Worm (Caenorhabditis elegans) whole organism, early embryonic: Measurements from ENCODE around the gene K07E3.1.

ENCODE experiments used
- B0310.2 ChIP-seq: sonication (generic microtip); optimal IDR thresholded peaks from 2 replicates; lab custom pipeline; 2016; ENCODE audit warnings: mild to moderate bottlenecking, missing genetic modification characterization, missing compliant biosample characterization
- F13C5.2 ChIP-seq: sonication (generic microtip); optimal IDR thresholded peaks from 2 replicates; lab custom pipeline; 2017; ENCODE audit warnings: mild to moderate bottlenecking, missing genetic modification characterization, inconsistent platforms, missing compliant biosample characterization
- aly-1 ChIP-seq: sonication (generic microtip); optimal IDR thresholded peaks from 2 replicates; lab custom pipeline; 2016; ENCODE audit warnings: missing genetic modification characterization, missing compliant biosample characterization
- ama-1 ChIP-seq: fragments of 150-350 bp; optimal IDR thresholded peaks from 2 replicates; lab custom pipeline; 2014
- ceh-13 ChIP-seq: fragments of 200-800 bp; sonication (Bioruptor generic); optimal IDR thresholded peaks from 2 replicates; lab custom pipeline; 2018; ENCODE audit warnings: mild to moderate bottlenecking, missing genetic modification characterization, missing compliant biosample characterization
- ceh-36 ChIP-seq: sonication (generic microtip); optimal IDR thresholded peaks from 2 replicates; lab custom pipeline; 2016; ENCODE audit warnings: missing genetic modification characterization, inconsistent platforms, missing compliant biosample characterization
- ets-7 ChIP-seq: sonication (generic microtip); optimal IDR thresholded peaks from 2 replicates; lab custom pipeline; 2016; ENCODE audit warnings: missing genotype, missing genetic modification characterization, missing compliant biosample characterization
- flt-1 ChIP-seq: fragments of 200-800 bp; sonication (Bioruptor generic); IDR thresholded peaks from 2 replicates; pipeline ENCODE4 v1.3.6; 2022; ENCODE audit warnings: missing genetic modification characterization, missing compliant biosample characterization
- hmbx-1 ChIP-seq: sonication (generic microtip); optimal IDR thresholded peaks from 2 replicates; lab custom pipeline; 2016; ENCODE audit warnings: mild to moderate bottlenecking, missing genetic modification characterization, missing compliant biosample characterization
- hmg-4 ChIP-seq: fragments of 200-800 bp; sonication (Bioruptor generic); optimal IDR thresholded peaks from 2 replicates; lab custom pipeline; 2018; ENCODE audit warnings: mild to moderate bottlenecking, missing genetic modification characterization, missing compliant biosample characterization
- hnd-1 ChIP-seq: sonication (generic microtip); optimal IDR thresholded peaks from 2 replicates; lab custom pipeline; 2016; ENCODE audit warnings: missing genetic modification characterization, missing compliant biosample characterization
- pes-1 ChIP-seq: fragments of 200-800 bp; sonication (Bioruptor generic); IDR thresholded peaks from 2 replicates; pipeline ENCODE4 v1.3.6; 2022; ENCODE audit warnings: missing genetic modification reagents, missing genetic modification characterization, missing compliant biosample characterization
- scrt-1 ChIP-seq: fragments of 200-800 bp; sonication (Bioruptor generic); IDR thresholded peaks from 2 replicates; pipeline ENCODE4 v1.3.6; 2022; ENCODE audit warnings: missing genetic modification characterization, missing compliant biosample characterization
- sea-1 ChIP-seq: fragments of 200-800 bp; sonication (Bioruptor generic); conservative IDR thresholded peaks from 2 replicates; pipeline ENCODE4 v1.3.6; 2022; ENCODE audit warnings: missing genetic modification characterization, missing compliant biosample characterization
- tbx-11 ChIP-seq: fragments of 200-800 bp; sonication (Bioruptor generic); IDR thresholded peaks from 2 replicates; pipeline ENCODE4 v1.3.6; 2022; ENCODE audit warnings: missing genetic modification characterization, missing compliant biosample characterization
- tbx-37 ChIP-seq: fragments of 200-800 bp; sonication (Bioruptor generic); conservative IDR thresholded peaks from 2 replicates; pipeline ENCODE4 v1.3.6; 2022; ENCODE audit warnings: missing genetic modification reagents, missing genetic modification characterization, missing compliant biosample characterization
- tra-4 ChIP-seq: sonication (generic microtip); optimal IDR thresholded peaks from 2 replicates; lab custom pipeline; 2017; ENCODE audit warnings: missing genetic modification characterization, missing compliant biosample characterization

Gene K07E3.1

ce11 chrX:8150621-8151020 is 40.4 kb downstream of the K07E3.1 start, which contains the start of gene F22F1.2:
F22F1.2 (minus strand) TSS chrX:8150721.
- TF ChIP-seq scrt-1 (GFP tag; lab: Robert Waterston, UW) (no peak), tra-4 (tag; lab: Kevin White, UChicago) (no peak), tbx-11 (no peak), hmbx-1 (no peak), ama-1 (lab: Kevin White, UChicago) (no peak)

- TF ChIP-seq hmg-4 (GFP tag; lab: Kevin White, UChicago), result peak; percentile 43
- no peak for TF ChIP-seq tbx-11
Measured at ce11 chrX:8151409-8151808, 41.2 kb downstream of the K07E3.1 start.

ce11 chrX:8155447-8155877 is 45.2 kb downstream of the K07E3.1 start:
- TF ChIP-seq tbx-11 (peak; percentile 58), tbx-37 (GFP tag; lab: Robert Waterston, UW) (peak; percentile 79), flt-1 (GFP tag; lab: Robert Waterston, UW) (peak; percentile 83), pes-1 (GFP tag; lab: Robert Waterston, UW) (peak; percentile 81), scrt-1 (GFP tag; lab: Robert Waterston, UW) (peak; percentile 61)

ce11 chrX:8155969-8156368 is 45.7 kb downstream of the K07E3.1 start:
- TF ChIP-seq scrt-1 (GFP tag; lab: Robert Waterston, UW), result peak; percentile 97
- TF ChIP-seq hmg-4 (GFP tag; lab: Kevin White, UChicago), result peak; percentile 97
- TF ChIP-seq ama-1 (lab: Kevin White, UChicago), result no peak
- TF ChIP-seq tbx-37 (GFP tag; lab: Robert Waterston, UW), result peak; percentile 94
- TF ChIP-seq ceh-36 (tag; lab: Kevin White, UChicago), result peak; percentile 93
- peak; percentile 98 for TF ChIP-seq pes-1 (GFP tag; lab: Robert Waterston, UW)
- peak; percentile 96 for TF ChIP-seq flt-1 (GFP tag; lab: Robert Waterston, UW)
- TF ChIP-seq ceh-13, result peak; percentile 83
- TF ChIP-seq aly-1 (tag; lab: Kevin White, UChicago), result no peak
- peak; percentile 46 for TF ChIP-seq ets-7 (tag; lab: Kevin White, UChicago)
- peak; percentile 68 for TF ChIP-seq tra-4 (tag; lab: Kevin White, UChicago)
- TF ChIP-seq hnd-1, result peak; percentile 46
- TF ChIP-seq sea-1 (GFP tag; lab: Robert Waterston, UW), result peak; percentile 99
- TF ChIP-seq B0310.2 (tag; lab: Kevin White, UChicago), result peak; percentile 87
- TF ChIP-seq hmbx-1, result peak; percentile 71
- TF ChIP-seq F13C5.2 (tag; lab: Kevin White, UChicago), result peak; percentile 78
- peak; percentile 91 for TF ChIP-seq tbx-11

ce11 chrX:8156502-8156901 is 46.3 kb downstream of the K07E3.1 start:
- TF ChIP-seq F13C5.2 (tag; lab: Kevin White, UChicago) (no peak), hmbx-1 (no peak), tbx-37 (GFP tag; lab: Robert Waterston, UW) (0 out of 2 replicates have a peak, but pooled peaks have one; percentile 21), tbx-11 (0 out of 2 replicates have a peak, but pooled peaks have one; percentile 27), sea-1 (GFP tag; lab: Robert Waterston, UW) (peak; percentile 45), flt-1 (GFP tag; lab: Robert Waterston, UW) (0 out of 2 replicates have a peak, but pooled peaks have one; percentile 37), ama-1 (lab: Kevin White, UChicago) (no peak), pes-1 (GFP tag; lab: Robert Waterston, UW) (0 out of 2 replicates have a peak, but pooled peaks have one; percentile 30)

- TF ChIP-seq aly-1 (tag; lab: Kevin White, UChicago) (no peak), B0310.2 (tag; lab: Kevin White, UChicago) (no peak), ceh-13 (no peak), hmbx-1 (no peak), tbx-11 (no peak), ets-7 (tag; lab: Kevin White, UChicago) (no peak), tra-4 (tag; lab: Kevin White, UChicago) (no peak), scrt-1 (GFP tag; lab: Robert Waterston, UW) (no peak), sea-1 (GFP tag; lab: Robert Waterston, UW) (peak; percentile 65; the same call in 1 of the 2 replicates), F13C5.2 (tag; lab: Kevin White, UChicago) (no peak), ceh-36 (tag; lab: Kevin White, UChicago) (no peak), hmg-4 (GFP tag; lab: Kevin White, UChicago) (peak; percentile 73), hnd-1 (no peak), pes-1 (GFP tag; lab: Robert Waterston, UW) (peak; percentile 31; the same call in 1 of the 2 replicates), ama-1 (lab: Kevin White, UChicago) (no peak), tbx-37 (GFP tag; lab: Robert Waterston, UW) (no peak), flt-1 (GFP tag; lab: Robert Waterston, UW) (peak; percentile 59; the same call in 1 of the 2 replicates)
Measured at ce11 chrX:8157132-8157531, 46.9 kb downstream of the K07E3.1 start.

ce11 chrX:8158975-8159813 is 49.0 kb downstream of the K07E3.1 start, which contains the start of gene hil-3:
hil-3 (plus strand) TSS chrX:8159169.
- peak; percentile 21 for TF ChIP-seq aly-1 (tag; lab: Kevin White, UChicago)
- TF ChIP-seq ama-1 (lab: Kevin White, UChicago), result peak; percentile 97
- TF ChIP-seq hnd-1, result no peak
- TF ChIP-seq hmbx-1, result no peak
- TF ChIP-seq tra-4 (tag; lab: Kevin White, UChicago), result no peak
- TF ChIP-seq B0310.2 (tag; lab: Kevin White, UChicago), result peak; percentile 69
- TF ChIP-seq ets-7 (tag; lab: Kevin White, UChicago), result no peak
- peak; percentile 55 for TF ChIP-seq ceh-36 (tag; lab: Kevin White, UChicago)
- TF ChIP-seq sea-1 (GFP tag; lab: Robert Waterston, UW), result peak; percentile 81
- TF ChIP-seq tbx-37 (GFP tag; lab: Robert Waterston, UW), result 0 out of 2 replicates have a peak, but pooled peaks have one; percentile 19
- 0 out of 2 replicates have a peak, but pooled peaks have one; percentile 14 for TF ChIP-seq scrt-1 (GFP tag; lab: Robert Waterston, UW)
- TF ChIP-seq ceh-13, result no peak
- TF ChIP-seq F13C5.2 (tag; lab: Kevin White, UChicago), result peak; percentile 3
- no peak for TF ChIP-seq flt-1 (GFP tag; lab: Robert Waterston, UW)
- peak; percentile 42; the same call in 1 of the 2 replicates for TF ChIP-seq pes-1 (GFP tag; lab: Robert Waterston, UW)
- 0 out of 2 replicates have a peak, but pooled peaks have one; percentile 37 for TF ChIP-seq tbx-11
- TF ChIP-seq hmg-4 (GFP tag; lab: Kevin White, UChicago), result peak; percentile 54
